Fruit fly (Drosophila melanogaster): ENCODE data around the gene CG31219.

dm6 chr3R:19624482-19624881 is 26.3 kb upstream of the CG31219 start:
- TF ChIP-seq CG8478 (optimal IDR thresholded peaks at IDR 0.05) (no peak), CTCF (optimal IDR thresholded peaks at IDR 0.05) (no peak)
